Fruit fly (Drosophila melanogaster) whole organism, wandering third instar larva: ENCODE measurements around the gene aus.

ENCODE experiments used
- Dfd ChIP-seq: fragments of >200 bp; optimal IDR thresholded peaks from 2 replicates; lab custom pipeline; 2017; ENCODE audit warnings: missing biosample characterization, missing genetic modification characterization
- Sp1 ChIP-seq: fragments of 200-800 bp; sonication (Bioruptor generic); optimal IDR thresholded peaks from 3 replicates; lab custom pipeline; 2019; ENCODE audit warnings: missing biosample characterization, mild to moderate bottlenecking, missing genetic modification characterization, moderate library complexity
- fru ChIP-seq: fragments of 200-800 bp; sonication (Bioruptor generic); optimal IDR thresholded peaks from 3 replicates; lab custom pipeline; 2016; ENCODE audit warnings: missing biosample characterization, mild to moderate bottlenecking, missing genetic modification characterization

dm6 chr3R:21379927-21380326 is 30.5 kb upstream of the aus start:
- TF ChIP-seq Dfd (GFP tag; lab: Kevin White, UChicago) (no peak), fru (GFP tag; lab: Kevin White, UChicago) (no peak), Sp1 (GFP tag; lab: Kevin White, UChicago) (no peak)
